Fruit fly (Drosophila melanogaster): ENCODE results near the gene side-VII.
A peak's percentile ranks its signal among the peaks of the same experiment; 100 is the strongest.

The side-VII gene

dm6 chr3R:9705008-9705628 is 34.7 kb downstream of the side-VII start, which contains the start of gene Unc-115a (continued):
- TF ChIP-seq kni (GFP tag; optimal IDR thresholded peaks at IDR 0.05) (no peak), CG12744 (GFP tag; optimal IDR thresholded peaks at IDR 0.05) (peak; percentile 58), CG34422 (GFP tag; IDR thresholded peaks at IDR 0.05) (no peak), CG10209 (GFP tag; optimal IDR thresholded peaks at IDR 0.05) (peak; percentile 4), HLH3B (GFP tag; IDR thresholded peaks at IDR 0.05) (no peak), sob (GFP tag; IDR thresholded peaks at IDR 0.05) (no peak), CG7963 (GFP tag; IDR thresholded peaks at IDR 0.05; ENCODE audit: partially characterized antibody) (no peak), HLHmδ (GFP tag; optimal IDR thresholded peaks at IDR 0.05) (peak; percentile 46), pho (GFP tag; optimal IDR thresholded peaks at IDR 0.05) (peak; percentile 80), CG7786 (GFP tag; optimal IDR thresholded peaks at IDR 0.05) (peak; percentile 13), GATAe (GFP tag; conservative IDR thresholded peaks at IDR 0.05) (no peak), CG7556 (GFP tag; optimal IDR thresholded peaks at IDR 0.05) (peak; percentile 33), luna (GFP tag; optimal IDR thresholded peaks at IDR 0.05) (peak; percentile 8), Oaz (GFP tag; IDR thresholded peaks at IDR 0.05) (no peak), danr (GFP tag; IDR thresholded peaks at IDR 0.05) (no peak), CG10267 (tag; optimal IDR thresholded peaks at IDR 0.05) (peak; percentile 74), gro (GFP tag; optimal IDR thresholded peaks at IDR 0.05) (peak; percentile 73), dmrt99B (tag; optimal IDR thresholded peaks at IDR 0.05) (no peak), CG9797 (GFP tag; optimal IDR thresholded peaks at IDR 0.05) (peak; percentile 84), oc (tag; optimal IDR thresholded peaks at IDR 0.05) (no peak), sens (GFP tag) (peak; percentile 93), CG10654 (GFP tag; optimal IDR thresholded peaks at IDR 0.05) (no peak), CG11085 (GFP tag; IDR thresholded peaks at IDR 0.05) (no peak), Mes4 (GFP tag; optimal IDR thresholded peaks at IDR 0.05) (peak; percentile 61), CoRest (tag; optimal IDR thresholded peaks at IDR 0.05) (peak; percentile 27), maf-S (GFP tag; optimal IDR thresholded peaks at IDR 0.05) (peak; percentile 31), CG42726 (GFP tag; IDR thresholded peaks at IDR 0.05; ENCODE audit: partially characterized antibody) (no peak), CTCF (GFP tag; optimal IDR thresholded peaks at IDR 0.05) (peak; percentile 79), ewg (GFP tag; optimal IDR thresholded peaks at IDR 0.05) (peak; percentile 15), Med (GFP tag) (peak; percentile 93), fru (optimal IDR thresholded peaks at IDR 0.05) (no peak), CG8478 (optimal IDR thresholded peaks at IDR 0.05) (no peak), Hr3 (GFP tag; optimal IDR thresholded peaks at IDR 0.05) (peak; percentile 24), ac (GFP tag; optimal IDR thresholded peaks at IDR 0.05) (no peak), Nf-YC (tag; optimal IDR thresholded peaks at IDR 0.05) (peak; percentile 32), CG3995 (GFP tag; optimal IDR thresholded peaks at IDR 0.05) (peak; percentile 49), gem (tag; optimal IDR thresholded peaks at IDR 0.05) (no peak), gt (GFP tag; IDR thresholded peaks at IDR 0.05) (no peak), CG14441 (GFP tag; IDR thresholded peaks at IDR 0.05) (no peak), zfh1 (GFP tag; IDR thresholded peaks at IDR 0.05) (no peak), Doc3 (GFP tag; IDR thresholded peaks at IDR 0.05; ENCODE audit: partially characterized antibody) (no peak), CG1832 (GFP tag; optimal IDR thresholded peaks at IDR 0.05) (no peak), Ssrp (tag; optimal IDR thresholded peaks at IDR 0.05) (no peak), kah (GFP tag; optimal IDR thresholded peaks at IDR 0.05) (peak; percentile 32), lola (GFP tag; optimal IDR thresholded peaks at IDR 0.05) (no peak), nmo (GFP tag; optimal IDR thresholded peaks at IDR 0.05) (peak; percentile 63), CG13775 (GFP tag; optimal IDR thresholded peaks at IDR 0.05) (peak; percentile 36), Hey (tag; optimal IDR thresholded peaks at IDR 0.05) (no peak), CG6791 (GFP tag; IDR thresholded peaks at IDR 0.05; ENCODE audit: partially characterized antibody) (no peak), CkIIα-i1 (GFP tag; IDR thresholded peaks at IDR 0.05) (no peak), CG31224 (GFP tag; IDR thresholded peaks at IDR 0.05) (no peak), ssp (GFP tag; IDR thresholded peaks at IDR 0.05) (no peak)

Measured in whole organism, embryonic.